Worm (Caenorhabditis elegans): ENCODE measurements around the gene sra-12.

Gene sra-12

DNA sequence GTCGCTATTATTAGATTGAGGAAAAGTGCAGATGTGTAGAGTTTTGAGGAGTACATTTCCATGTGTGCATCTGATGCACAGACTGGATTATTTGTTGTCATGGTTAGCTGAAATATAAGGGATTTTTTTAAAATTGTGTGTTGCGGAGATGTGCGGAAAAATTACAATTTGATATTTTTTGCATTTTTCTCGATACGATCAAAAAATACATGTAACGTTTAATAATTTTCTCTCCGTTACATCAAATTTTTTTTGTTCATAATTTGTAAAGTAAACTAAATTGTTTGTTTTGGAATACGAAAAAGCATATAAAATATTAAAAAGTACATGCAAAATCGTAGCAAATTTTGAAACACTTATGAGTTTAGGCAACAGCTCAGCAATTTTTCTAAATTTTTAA, 5.9 kb upstream of the sra-12 start, which contains the start of gene sra-11:
Gene sra-11, minus strand, starts transcription at position 101 of the 400 bp plus-strand sequence.
- no peak for TF ChIP-seq unc-30 (tag; optimal IDR thresholded peaks at IDR 0.05)
- TF ChIP-seq skn-1 (tag; optimal IDR thresholded peaks at IDR 0.05) = no peak
- no peak for TF ChIP-seq rnt-1 (tag; optimal IDR thresholded peaks at IDR 0.05)
- no peak for TF ChIP-seq lin-39 (tag; optimal IDR thresholded peaks at IDR 0.05)
- TF ChIP-seq F16B12.6 (tag; optimal IDR thresholded peaks at IDR 0.05) = no peak

DNA sequence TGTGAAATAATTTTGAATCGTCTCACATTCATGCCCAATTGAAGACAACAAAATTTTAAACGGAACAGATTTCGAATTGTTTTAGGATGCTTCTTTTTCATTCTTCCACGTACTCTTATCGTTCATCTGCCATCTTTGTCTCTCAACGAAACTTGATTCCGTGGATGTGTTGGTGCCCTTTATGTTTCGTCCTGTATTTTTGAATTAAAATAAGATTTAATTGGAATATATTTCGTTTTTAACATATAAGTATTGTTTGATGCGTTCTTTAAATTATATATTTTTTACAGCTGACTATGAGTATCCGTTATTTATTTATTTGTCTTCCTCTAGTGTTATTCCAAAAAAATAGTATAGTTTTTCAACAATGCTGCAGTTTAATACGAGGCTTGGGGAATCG, 2.2 kb downstream of the sra-12 start, which contains the start of gene gly-1:
Gene gly-1, minus strand, starts transcription at position 101 of the 400 bp plus-strand sequence.
- no peak for TF ChIP-seq nhr-76 (tag; optimal IDR thresholded peaks at IDR 0.05)
- TF ChIP-seq elt-2 (tag; optimal IDR thresholded peaks at IDR 0.05) = no peak
- TF ChIP-seq nhr-84 (tag; optimal IDR thresholded peaks at IDR 0.05) = no peak

DNA sequence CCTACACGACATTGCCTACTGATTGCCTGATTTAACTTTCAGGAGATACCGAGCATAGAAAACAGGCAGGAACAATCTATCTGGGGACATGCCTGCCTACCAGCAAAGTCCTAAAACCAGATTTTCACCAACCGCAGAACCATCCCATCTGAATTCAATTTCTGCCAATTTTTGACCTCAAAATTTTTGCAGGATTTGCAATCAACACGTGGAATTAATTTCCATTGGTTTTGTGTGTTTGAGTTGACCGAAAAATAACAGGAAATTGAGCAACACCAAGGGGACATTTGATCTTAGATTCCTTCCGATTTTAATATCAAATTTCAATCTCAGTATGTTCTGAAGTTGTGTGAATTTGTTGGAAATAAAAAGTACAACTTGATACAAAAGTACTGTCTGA, 5.3 kb downstream of the sra-12 start:
- TF ChIP-seq xbp-1 (tag; optimal IDR thresholded peaks at IDR 0.05) (no peak), jun-1 (tag; optimal IDR thresholded peaks at IDR 0.05) (no peak), dsc-1 (tag; optimal IDR thresholded peaks at IDR 0.05) (peak; percentile 93), fkh-4 (tag; optimal IDR thresholded peaks at IDR 0.05; ENCODE audit: borderline replicate concordance) (peak; percentile 63), pax-3 (tag; optimal IDR thresholded peaks at IDR 0.05) (no peak)

DNA sequence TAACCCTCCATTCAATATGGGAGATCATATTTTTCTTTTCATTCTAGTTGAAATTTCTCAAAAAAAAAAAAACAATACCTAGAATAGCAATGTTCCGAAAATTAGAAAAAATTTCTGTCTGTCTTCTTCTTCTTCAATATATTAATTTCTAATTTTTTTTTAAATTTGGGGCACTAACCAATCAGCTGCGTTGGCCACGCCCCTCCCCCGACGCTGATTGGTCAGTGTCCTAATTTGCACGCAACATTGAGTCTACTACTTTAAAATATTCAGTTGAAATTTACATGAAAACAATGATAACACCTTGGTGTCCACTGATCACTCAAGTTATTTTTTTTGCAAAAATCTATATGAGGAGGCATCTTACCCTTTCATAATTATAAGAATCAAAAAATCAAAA, 8.3 kb downstream of the sra-12 start:
- TF ChIP-seq elt-2 (tag; optimal IDR thresholded peaks at IDR 0.05) = no peak

DNA sequence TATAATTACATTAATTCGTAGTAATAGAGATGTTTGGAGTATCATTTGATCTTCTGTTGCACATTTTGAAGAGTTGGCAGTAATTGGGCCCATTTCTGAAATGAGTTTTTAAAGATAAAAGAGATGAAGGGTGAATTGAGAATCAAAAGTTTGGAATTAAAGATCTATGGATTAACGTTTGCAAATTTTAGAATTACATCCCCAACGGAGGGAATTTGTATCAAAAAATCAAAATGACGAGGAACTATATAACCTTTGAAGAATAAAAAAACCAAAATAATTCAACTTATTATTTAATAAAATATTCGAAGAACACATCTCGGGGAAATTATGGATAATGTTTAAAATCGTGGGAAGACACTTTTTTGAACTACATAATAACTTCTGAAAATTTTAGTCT, 9.3 kb downstream of the sra-12 start, which contains the start of gene sra-10:
Gene sra-10, minus strand, starts transcription at position 101 of the 400 bp plus-strand sequence.
- TF ChIP-seq aly-2 (tag; optimal IDR thresholded peaks at IDR 0.05) (no peak), irx-1 (tag; optimal IDR thresholded peaks at IDR 0.05) (no peak), unc-86 (tag; optimal IDR thresholded peaks at IDR 0.05) (no peak)

DNA sequence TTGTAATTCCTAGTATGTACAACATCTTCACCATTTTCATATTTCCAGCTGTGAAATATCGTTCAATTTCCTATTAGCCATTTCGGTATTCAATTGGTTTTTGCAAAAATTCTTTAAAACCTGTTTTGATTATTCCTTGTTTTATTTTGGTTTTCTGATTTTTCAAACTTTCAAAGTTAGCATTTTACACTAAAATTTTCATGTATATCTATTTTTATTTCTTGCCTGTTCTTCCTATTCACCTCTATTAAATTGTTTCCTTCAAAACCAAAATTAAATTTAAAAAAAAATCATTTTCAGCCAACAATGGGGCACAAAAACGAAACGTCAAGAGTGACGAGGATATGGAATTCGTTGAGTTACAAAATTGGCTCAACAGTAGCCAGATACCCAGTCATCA, 15.3 kb downstream of the sra-12 start, which contains the start of gene ptr-8:
Gene ptr-8, plus strand, starts transcription at position 301 of the 400 bp plus-strand sequence.
- no peak for TF ChIP-seq nhr-76 (tag; optimal IDR thresholded peaks at IDR 0.05)
- TF ChIP-seq efl-3 (GFP tag; optimal IDR thresholded peaks at IDR 0.05) = no peak
- TF ChIP-seq efl-1 (optimal IDR thresholded peaks at IDR 0.05) = no peak
- TF ChIP-seq efl-1 (GFP tag; optimal IDR thresholded peaks at IDR 0.05 in 1 of 2) = peak in 1 of 2 experiments; percentile 72
- no peak for TF ChIP-seq tbx-2 (tag; optimal IDR thresholded peaks at IDR 0.05)
- TF ChIP-seq fkh-10 (GFP tag; optimal IDR thresholded peaks at IDR 0.05) = no peak
- TF ChIP-seq nhr-85 (tag) = peak; percentile 33
- TF ChIP-seq snpc-4 (tag; optimal IDR thresholded peaks at IDR 0.05) = no peak
- no peak for TF ChIP-seq nhr-90 (tag; optimal IDR thresholded peaks at IDR 0.05; ENCODE audit: poor library complexity)
- TF ChIP-seq zip-4 (GFP tag; optimal IDR thresholded peaks at IDR 0.05) = no peak
- TF ChIP-seq C04F5.9 (tag; optimal IDR thresholded peaks at IDR 0.05) = no peak
- no peak for TF ChIP-seq ceh-82 (tag; optimal IDR thresholded peaks at IDR 0.05)
- TF ChIP-seq unc-86 (tag; optimal IDR thresholded peaks at IDR 0.05) = no peak
- TF ChIP-seq ceh-8 (GFP tag; optimal IDR thresholded peaks at IDR 0.05) = no peak
- no peak for TF ChIP-seq fkh-4 (tag; optimal IDR thresholded peaks at IDR 0.05; ENCODE audit: borderline replicate concordance)
- TF ChIP-seq elt-2 (tag; optimal IDR thresholded peaks at IDR 0.05) = no peak

DNA sequence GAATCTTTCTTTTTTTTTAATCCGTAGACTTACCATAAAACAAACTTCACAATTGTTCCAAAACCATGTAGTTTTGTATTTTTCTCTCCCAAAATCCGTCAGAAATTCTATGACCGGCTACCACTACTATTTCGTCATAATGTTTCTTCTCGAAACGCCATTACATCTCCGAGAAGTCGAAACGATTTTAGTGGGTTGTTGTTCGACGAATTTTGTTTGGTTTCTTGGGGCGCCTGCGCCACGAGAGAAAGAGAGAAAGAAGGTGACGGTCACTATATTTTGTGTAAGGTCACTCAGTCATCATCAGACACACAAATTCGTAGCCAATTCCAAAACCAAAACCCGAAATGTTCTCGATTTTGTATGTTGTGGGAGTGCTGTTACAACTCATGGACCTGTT, 17.2 kb downstream of the sra-12 start:
- no peak for TF ChIP-seq unc-98 (GFP tag; IDR thresholded peaks at IDR 0.05)
- TF ChIP-seq nhr-12 (tag; optimal IDR thresholded peaks at IDR 0.05) = no peak
- no peak for TF ChIP-seq grh-1 (GFP tag; IDR thresholded peaks at IDR 0.05)
- TF ChIP-seq ceh-63 (GFP tag; optimal IDR thresholded peaks at IDR 0.05) = no peak
- TF ChIP-seq ceh-90 (tag; optimal IDR thresholded peaks at IDR 0.05) = no peak
- TF ChIP-seq sptf-1 (tag; optimal IDR thresholded peaks at IDR 0.05) = no peak
- no peak for TF ChIP-seq xbp-1 (tag; optimal IDR thresholded peaks at IDR 0.05)
- no peak for TF ChIP-seq aly-2 (tag; optimal IDR thresholded peaks at IDR 0.05)
- no peak for TF ChIP-seq rnt-1 (tag; optimal IDR thresholded peaks at IDR 0.05)
- no peak for TF ChIP-seq fkh-4 (tag; optimal IDR thresholded peaks at IDR 0.05; ENCODE audit: borderline replicate concordance)
- peak in 1 of 2 experiments; percentile 12 for TF ChIP-seq mdl-1 (tag; optimal IDR thresholded peaks at IDR 0.05)
- TF ChIP-seq ces-1 (GFP tag; optimal IDR thresholded peaks at IDR 0.05) = no peak
- no peak for TF ChIP-seq ceh-88 (GFP tag; IDR thresholded peaks at IDR 0.05)
- no peak for TF ChIP-seq dpl-1 (GFP tag; optimal IDR thresholded peaks at IDR 0.05)
- TF ChIP-seq lir-3 (tag; optimal IDR thresholded peaks at IDR 0.05; ENCODE audit: poor library complexity) = no peak
- TF ChIP-seq sox-4 (tag; optimal IDR thresholded peaks at IDR 0.05) = no peak
- peak in 1 of 3 experiments; percentile 5 for TF ChIP-seq ceh-82 (tag; optimal IDR thresholded peaks at IDR 0.05)
- no peak for TF ChIP-seq egl-13 (tag; optimal IDR thresholded peaks at IDR 0.05)
- no peak for TF ChIP-seq ceh-8 (GFP tag; optimal IDR thresholded peaks at IDR 0.05)

Measured in whole organism, L1 larva.